Fruit fly (Drosophila melanogaster) whole organism, embryonic: ENCODE data around the gene Irbp18.

Experiments
- B-H1 ChIP-seq: fragments of 200-800 bp; sonication (Bioruptor generic); IDR thresholded peaks from 3 replicates; pipeline ENCODE4 v1.3.6; 2022; ENCODE audit warnings: missing biosample characterization, missing genetic modification characterization
- Bgb ChIP-seq: fragments of 200-800 bp; sonication (Bioruptor generic); IDR thresholded peaks from 2 replicates; pipeline ENCODE4 v1.3.6; 2022; ENCODE audit warnings: missing biosample characterization, missing genetic modification characterization; ENCODE audit not compliant: partially characterized antibody
- CG10366 ChIP-seq: fragments of 200-800 bp; sonication (Bioruptor generic); IDR thresholded peaks from 2 replicates; pipeline ENCODE4 v1.3.6; 2022; ENCODE audit warnings: missing biosample characterization, missing genetic modification characterization
- CG11085 ChIP-seq: fragments of 200-800 bp; sonication (Bioruptor generic); IDR thresholded peaks from 2 replicates; pipeline ENCODE4 v1.3.6; 2022; ENCODE audit warnings: missing biosample characterization, missing genetic modification characterization
- CG12744 ChIP-seq: fragments of 200-800 bp; sonication (Bioruptor generic); optimal IDR thresholded peaks from 2 replicates; lab custom pipeline; 2016; ENCODE audit warnings: missing biosample characterization, missing genetic modification characterization
- CG12942 ChIP-seq: fragments of 200-800 bp; sonication (Bioruptor generic); optimal IDR thresholded peaks from 3 replicates; lab custom pipeline; 2016; ENCODE audit warnings: missing biosample characterization, missing genetic modification characterization
- CG13287 ChIP-seq: fragments of 200-800 bp; sonication (Bioruptor generic); IDR thresholded peaks from 2 replicates; pipeline ENCODE4 v1.3.6; 2022; ENCODE audit warnings: missing biosample characterization, missing genetic modification characterization; ENCODE audit not compliant: partially characterized antibody
- CG13424 ChIP-seq: fragments of 200-800 bp; sonication (Bioruptor generic); optimal IDR thresholded peaks from 2 replicates; lab custom pipeline; 2019; ENCODE audit warnings: missing biosample characterization, mild to moderate bottlenecking, missing genetic modification characterization, moderate library complexity
- CG14441 ChIP-seq: fragments of 200-800 bp; sonication (Bioruptor generic); IDR thresholded peaks from 2 replicates; pipeline ENCODE4 v1.3.6; 2022; ENCODE audit warnings: missing biosample characterization, missing genetic modification characterization
- CG1647 ChIP-seq: fragments of 200-800 bp; sonication (Bioruptor generic); optimal IDR thresholded peaks from 3 replicates; lab custom pipeline; 2016; ENCODE audit warnings: missing biosample characterization, missing genetic modification characterization
- CG17612 ChIP-seq: fragments of 200-800 bp; sonication (Bioruptor generic); IDR thresholded peaks from 2 replicates; pipeline ENCODE4 v1.3.6; 2022; ENCODE audit warnings: missing biosample characterization, missing genetic modification characterization
- CG17912 ChIP-seq: fragments of 200-800 bp; sonication (Bioruptor generic); optimal IDR thresholded peaks from 2 replicates; lab custom pipeline; 2018; ENCODE audit warnings: missing biosample characterization, mild to moderate bottlenecking, missing genetic modification characterization
- CG1792 ChIP-seq: fragments of 200-800 bp; sonication (Bioruptor generic); optimal IDR thresholded peaks from 2 replicates; lab custom pipeline; 2016; ENCODE audit warnings: missing biosample characterization, missing genetic modification characterization
- CG1832 ChIP-seq: fragments of 200-800 bp; sonication (Bioruptor generic); optimal IDR thresholded peaks from 2 replicates; lab custom pipeline; 2017; ENCODE audit warnings: missing biosample characterization, mild to moderate bottlenecking, missing genetic modification characterization, inconsistent platforms
- CG18764 ChIP-seq: fragments of 200-800 bp; sonication (Bioruptor generic); optimal IDR thresholded peaks from 3 replicates; lab custom pipeline; 2016; ENCODE audit warnings: missing biosample characterization, missing genetic modification characterization
- CG2678 ChIP-seq: fragments of 200-800 bp; sonication (Bioruptor generic); optimal IDR thresholded peaks from 3 replicates; lab custom pipeline; 2019; ENCODE audit warnings: missing biosample characterization, mild to moderate bottlenecking, missing genetic modification characterization, moderate library complexity
- CG3163 ChIP-seq: fragments of 200-800 bp; sonication (Bioruptor generic); optimal IDR thresholded peaks from 3 replicates; lab custom pipeline; 2016; ENCODE audit warnings: missing biosample characterization, missing genetic modification characterization
- CG6765 ChIP-seq: fragments of 200-800 bp; sonication (Bioruptor generic); optimal IDR thresholded peaks from 3 replicates; lab custom pipeline; 2017; ENCODE audit warnings: missing biosample characterization, mild to moderate bottlenecking, missing genetic modification characterization
- CG7357 ChIP-seq: fragments of 200-800 bp; sonication (Bioruptor generic); IDR thresholded peaks from 3 replicates; pipeline ENCODE4 v1.3.6; 2022; ENCODE audit warnings: missing biosample characterization, missing genetic modification characterization
- CG7987 ChIP-seq: fragments of 200-800 bp; sonication (Bioruptor generic); optimal IDR thresholded peaks from 2 replicates; lab custom pipeline; 2018; ENCODE audit warnings: missing biosample characterization, mild to moderate bottlenecking, missing genetic modification characterization, moderate library complexity
- CG8924 ChIP-seq: fragments of 200-800 bp; optimal IDR thresholded peaks from 3 replicates; lab custom pipeline; 2019; ENCODE audit warnings: missing biosample characterization, mild to moderate bottlenecking, missing genetic modification characterization, moderate library complexity
- CG9932 ChIP-seq: fragments of 200-800 bp; sonication (Bioruptor generic); IDR thresholded peaks from 2 replicates; pipeline ENCODE4 v1.3.6; 2022; ENCODE audit warnings: missing biosample characterization, missing genetic modification characterization
- D19B ChIP-seq: fragments of 200-800 bp; sonication (Bioruptor generic); optimal IDR thresholded peaks from 2 replicates; lab custom pipeline; 2017; ENCODE audit warnings: missing biosample characterization, mild to moderate bottlenecking, missing genetic modification characterization
- Dp ChIP-seq: fragments of 200-800 bp; sonication (Bioruptor generic); optimal IDR thresholded peaks from 2 replicates; lab custom pipeline; 2018; ENCODE audit warnings: missing biosample characterization, mild to moderate bottlenecking, missing genetic modification characterization, moderate library complexity
- Eip74EF ChIP-seq, 2 experiments: fragments of 200-800 bp in 1 of 2; fragments of >200 bp in 1 of 2; sonication (Bioruptor generic) in 1 of 2; optimal IDR thresholded peaks; 2 replicates each; lab custom pipeline; 2017 to 2019; ENCODE audit warnings: missing biosample characterization in 2 of 2, missing genetic modification characterization in 2 of 2, mild to moderate bottlenecking in 1 of 2, moderate library complexity in 1 of 2
- Ets97D ChIP-seq: fragments of 200-800 bp; sonication (Bioruptor generic); optimal IDR thresholded peaks from 3 replicates; lab custom pipeline; 2016; ENCODE audit warnings: missing biosample characterization, missing genetic modification characterization
- HHEX ChIP-seq: fragments of 200-800 bp; sonication (Bioruptor generic); optimal IDR thresholded peaks from 3 replicates; lab custom pipeline; 2017; ENCODE audit warnings: missing biosample characterization, mild to moderate bottlenecking, missing genetic modification characterization, missing genetic modification reagents
- Lpt ChIP-seq: fragments of >200 bp; optimal IDR thresholded peaks from 2 replicates; lab custom pipeline; 2018; ENCODE audit warnings: missing biosample characterization, missing genetic modification characterization
- Poxn ChIP-seq: fragments of 200-800 bp; sonication (Bioruptor generic); IDR thresholded peaks from 2 replicates; pipeline ENCODE4 v1.3.6; 2022; ENCODE audit warnings: missing biosample characterization, missing genetic modification characterization
- Rfx ChIP-seq: fragments of 200-800 bp; sonication (Bioruptor generic); IDR thresholded peaks from 2 replicates; pipeline ENCODE4 v1.3.6; 2022; ENCODE audit warnings: missing biosample characterization, missing genetic modification characterization
- bbx ChIP-seq: fragments of 200-800 bp; sonication (Bioruptor generic); IDR thresholded peaks from 2 replicates; pipeline ENCODE4 v1.3.6; 2022; ENCODE audit warnings: missing biosample characterization, missing genetic modification characterization; ENCODE audit not compliant: partially characterized antibody
- crp ChIP-seq, 2 experiments: fragments of 200-800 bp; sonication (Bioruptor generic); optimal IDR thresholded peaks; 2 replicates in 1 of 2; 3 replicates in 1 of 2; lab custom pipeline; 2017; ENCODE audit warnings: missing biosample characterization in 2 of 2, missing genetic modification characterization in 2 of 2, mild to moderate bottlenecking in 1 of 2, moderate library complexity in 1 of 2
- esg ChIP-seq: fragments of 200-800 bp; sonication (Bioruptor generic); conservative IDR thresholded peaks from 2 replicates; pipeline ENCODE4 v1.3.6; 2022; ENCODE audit warnings: missing biosample characterization, missing genetic modification characterization
- eyg ChIP-seq: fragments of 200-800 bp; sonication (Bioruptor generic); optimal IDR thresholded peaks from 3 replicates; lab custom pipeline; 2016; ENCODE audit warnings: missing biosample characterization, missing genetic modification characterization
- fd3F ChIP-seq: fragments of 200-800 bp; sonication (Bioruptor generic); optimal IDR thresholded peaks from 2 replicates; lab custom pipeline; 2018; ENCODE audit warnings: missing biosample characterization, mild to moderate bottlenecking, missing genetic modification characterization, moderate library complexity
- fu2 ChIP-seq: fragments of 200-800 bp; sonication (Bioruptor generic); optimal IDR thresholded peaks from 2 replicates; lab custom pipeline; 2016; ENCODE audit warnings: missing biosample characterization, missing genetic modification characterization
- gce ChIP-seq: fragments of 200-800 bp; sonication (Bioruptor generic); IDR thresholded peaks from 3 replicates; pipeline ENCODE4 v1.3.6; 2022; ENCODE audit warnings: missing biosample characterization, missing genetic modification characterization
- hth ChIP-seq: fragments of >200 bp; optimal IDR thresholded peaks from 2 replicates; lab custom pipeline; 2017; ENCODE audit warnings: inconsistent platforms
- insv ChIP-seq, 2 experiments: fragments of 200-800 bp; sonication (Bioruptor generic); optimal IDR thresholded peaks; 3 replicates each; lab custom pipeline; 2016 to 2018; ENCODE audit warnings: missing biosample characterization in 2 of 2, missing genetic modification characterization in 2 of 2
- inv ChIP-seq: fragments of 200-800 bp; sonication (Bioruptor generic); IDR thresholded peaks from 2 replicates; pipeline ENCODE4 v1.3.6; 2022; ENCODE audit warnings: missing biosample characterization, missing genetic modification characterization; ENCODE audit not compliant: partially characterized antibody
- lmd ChIP-seq: fragments of 200-800 bp; sonication (Bioruptor generic); IDR thresholded peaks from 2 replicates; pipeline ENCODE4 v1.3.6; 2022; ENCODE audit warnings: missing biosample characterization, missing genetic modification characterization
- luna ChIP-seq: fragments of 200-800 bp; sonication (Bioruptor generic); optimal IDR thresholded peaks from 2 replicates; lab custom pipeline; 2016; ENCODE audit warnings: missing biosample characterization, missing genetic modification characterization
- maf-S ChIP-seq: fragments of 200-800 bp; sonication (Bioruptor generic); optimal IDR thresholded peaks from 2 replicates; lab custom pipeline; 2016; ENCODE audit warnings: missing biosample characterization, missing genetic modification characterization
- mld ChIP-seq: fragments of 200-800 bp; sonication (Bioruptor generic); IDR thresholded peaks from 3 replicates; pipeline ENCODE4 v1.3.6; 2022; ENCODE audit warnings: missing biosample characterization, missing genetic modification characterization; ENCODE audit not compliant: partially characterized antibody
- otp ChIP-seq: fragments of 200-800 bp; sonication (Bioruptor generic); IDR thresholded peaks from 3 replicates; pipeline ENCODE4, ENCODE4 v1.3.6; 2022; ENCODE audit warnings: missing biosample characterization, missing genetic modification characterization
- psq ChIP-seq: fragments of 200-800 bp; sonication (Bioruptor generic); optimal IDR thresholded peaks from 2 replicates; lab custom pipeline; 2017; ENCODE audit warnings: missing biosample characterization, missing genetic modification characterization
- row ChIP-seq: fragments of 200-800 bp; sonication (Bioruptor generic); IDR thresholded peaks from 3 replicates; pipeline ENCODE4 v1.3.6; 2022; ENCODE audit warnings: missing biosample characterization, missing genetic modification characterization
- seq ChIP-seq: fragments of 200-800 bp; sonication (Bioruptor generic); IDR thresholded peaks from 2 replicates; pipeline ENCODE4 v1.3.6; 2022; ENCODE audit warnings: missing biosample characterization, missing genetic modification characterization
- twi ChIP-seq: fragments of 200-800 bp; optimal IDR thresholded peaks from 2 replicates; lab custom pipeline; 2019; ENCODE audit warnings: missing biosample characterization, mild to moderate bottlenecking, missing genetic modification characterization, moderate library complexity

Gene Irbp18

DNA sequence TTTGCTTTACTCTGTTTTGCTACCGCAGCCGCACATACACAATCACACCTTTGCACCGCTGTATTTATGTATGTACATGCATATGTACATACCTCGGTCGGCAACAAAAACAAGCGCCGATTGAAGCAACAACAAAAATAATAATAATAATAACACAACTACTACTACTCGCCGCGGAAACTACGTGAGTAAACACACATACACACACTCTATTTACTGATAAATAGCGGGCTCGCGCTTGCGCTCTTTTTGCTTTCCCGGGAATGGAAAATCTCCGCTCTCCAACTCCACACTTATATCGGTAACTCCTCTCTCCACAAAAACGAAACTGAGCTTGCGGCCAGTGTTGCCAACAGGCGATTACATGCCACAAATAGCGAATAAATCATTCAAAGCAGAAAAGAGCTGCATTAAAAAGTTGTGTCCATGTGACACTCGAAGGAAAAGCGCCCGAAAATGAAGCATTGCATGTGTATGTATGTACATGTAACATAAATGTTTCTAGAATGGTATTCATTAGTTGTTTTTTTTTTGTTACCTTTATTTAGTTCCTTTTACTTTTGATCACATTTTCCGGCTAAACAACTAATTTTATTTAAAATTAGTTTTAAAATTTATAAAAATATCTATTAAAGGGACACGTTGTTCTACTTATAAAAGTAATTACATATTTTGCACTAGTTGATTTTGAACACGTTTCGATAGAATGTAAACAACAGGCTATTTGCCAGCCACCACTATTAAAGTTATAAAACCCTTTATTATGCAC, 20.8 kb upstream of the Irbp18 start (continued):
- TF ChIP-seq Bgb (GFP tag; lab: Robert Waterston, UW) = no peak
- peak; percentile 61 for TF ChIP-seq fd3F (GFP tag; lab: Kevin White, UChicago)
- TF ChIP-seq twi (tag; lab: Kevin White, UChicago) = peak; percentile 54
- no peak for TF ChIP-seq hth (lab: Kevin White, UChicago)
- TF ChIP-seq CG18764 (GFP tag; lab: Kevin White, UChicago) = peak; percentile 40
- TF ChIP-seq CG9932 (GFP tag; lab: Robert Waterston, UW) = peak; percentile 57
- peak; percentile 69 for TF ChIP-seq CG12744
- TF ChIP-seq Eip74EF (GFP tag; optimal IDR thresholded peaks at IDR 0.05; lab: Kevin White, UChicago) = peak in 1 of 2 experiments; percentile 75
- TF ChIP-seq otp (GFP tag; lab: Robert Waterston, UW) = peak; percentile 65; the same call in 1 of the 3 replicates
- no peak for TF ChIP-seq luna
- TF ChIP-seq row (GFP tag; lab: Robert Waterston, UW) = peak; percentile 43
- peak in 1 of 2 experiments; percentile 32 for TF ChIP-seq crp (GFP tag; optimal IDR thresholded peaks at IDR 0.05; lab: Kevin White, UChicago)
- peak; percentile 80 for TF ChIP-seq seq (GFP tag; lab: Robert Waterston, UW)
- peak; percentile 26; the same call in 1 of the 2 replicates for TF ChIP-seq bbx (GFP tag; lab: Robert Waterston, UW)
- no peak for TF ChIP-seq Lpt (GFP tag; lab: Kevin White, UChicago)
- TF ChIP-seq CG7357 (GFP tag; lab: Robert Waterston, UW) = no peak
- peak; percentile 53; the same call in 1 of the 2 replicates for TF ChIP-seq CG13287 (GFP tag; lab: Robert Waterston, UW)
- TF ChIP-seq CG1647 (GFP tag; lab: Kevin White, UChicago) = peak; percentile 47
- peak; percentile 72 for TF ChIP-seq CG13424 (tag; lab: Kevin White, UChicago)
- peak; percentile 92 for TF ChIP-seq CG17912 (GFP tag; lab: Kevin White, UChicago)
- peak; percentile 22 for TF ChIP-seq D19B (GFP tag; lab: Kevin White, UChicago)
- no peak for TF ChIP-seq esg (GFP tag; lab: Robert Waterston, UW)
- no peak for TF ChIP-seq inv (GFP tag; lab: Robert Waterston, UW)
- peak; percentile 69 for TF ChIP-seq CG1792 (GFP tag; lab: Kevin White, UChicago)
- no peak for TF ChIP-seq fu2 (GFP tag; lab: Kevin White, UChicago)
- no peak for TF ChIP-seq Dp (GFP tag; lab: Kevin White, UChicago)
- peak; percentile 53; the same call in 1 of the 2 replicates for TF ChIP-seq CG14441 (GFP tag; lab: Robert Waterston, UW)
- peak; percentile 8 for TF ChIP-seq Ets97D (GFP tag; lab: Kevin White, UChicago)
- peak; percentile 18 for TF ChIP-seq maf-S (GFP tag; lab: Kevin White, UChicago)
- TF ChIP-seq CG6765 (GFP tag; lab: Kevin White, UChicago) = peak; percentile 79
- peak; percentile 24; the same call in 1 of the 2 replicates for TF ChIP-seq CG10366 (GFP tag; lab: Robert Waterston, UW)
- peak; percentile 67 for TF ChIP-seq psq (GFP tag; lab: Kevin White, UChicago)
- TF ChIP-seq CG8924 (tag; lab: Kevin White, UChicago) = peak; percentile 86
- TF ChIP-seq CG1832 (GFP tag; lab: Kevin White, UChicago) = no peak
- peak; percentile 44 for TF ChIP-seq CG12942 (GFP tag; lab: Kevin White, UChicago)
- TF ChIP-seq CG17612 (GFP tag; lab: Robert Waterston, UW) = no peak
- TF ChIP-seq eyg (GFP tag; lab: Kevin White, UChicago) = peak; percentile 33
- TF ChIP-seq Poxn (GFP tag; lab: Robert Waterston, UW) = no peak
- TF ChIP-seq HHEX (GFP tag; lab: Kevin White, UChicago) = peak; percentile 83
- 0 out of 3 replicates have a peak, but pooled peaks have one; percentile 47 for TF ChIP-seq gce
- TF ChIP-seq mld (GFP tag; lab: Robert Waterston, UW) = no peak
- peak; percentile 84 for TF ChIP-seq CG2678 (tag; lab: Kevin White, UChicago)
- peak in 1 of 2 experiments; percentile 78 for TF ChIP-seq insv (GFP tag; optimal IDR thresholded peaks at IDR 0.05; lab: Kevin White, UChicago)
- TF ChIP-seq CG11085 (GFP tag; lab: Robert Waterston, UW) = no peak; the same call in 1 of the 2 replicates
- no peak; the same call in 1 of the 2 replicates for TF ChIP-seq lmd (GFP tag; lab: Robert Waterston, UW)
- TF ChIP-seq CG7987 (GFP tag; lab: Kevin White, UChicago) = peak; percentile 89
- TF ChIP-seq B-H1 (GFP tag; lab: Robert Waterston, UW) = no peak
- TF ChIP-seq CG3163 (GFP tag; lab: Kevin White, UChicago) = peak; percentile 72
- TF ChIP-seq Rfx (GFP tag; lab: Robert Waterston, UW) = peak; percentile 65; the same call in 1 of the 2 replicates
